Fruit fly (Drosophila melanogaster) whole organism, adult: ENCODE results near the gene Sfp24C1.

Experiments
- CG14711 ChIP-seq: fragments of 200-800 bp; sonication (Bioruptor generic); optimal IDR thresholded peaks from 2 replicates; lab custom pipeline; 2018; ENCODE audit warnings: missing biosample characterization, mild to moderate bottlenecking, missing genetic modification characterization, moderate library complexity
- tj ChIP-seq: fragments of 200-800 bp; sonication (Bioruptor generic); optimal IDR thresholded peaks from 3 replicates; lab custom pipeline; 2017; ENCODE audit warnings: missing biosample characterization, mild to moderate bottlenecking, missing genetic modification characterization, moderate library complexity

dm6 chr2L:3654956-3655618 is 45.4 kb upstream of the Sfp24C1 start:
- no peak for TF ChIP-seq tj (GFP tag; lab: Kevin White, UChicago)
- no peak for TF ChIP-seq CG14711 (tag; lab: Kevin White, UChicago)
